Worm (Caenorhabditis elegans): ENCODE results near the gene Y49F6B.14.

Gene Y49F6B.14

ce11 chrII:3502520-3503323 lies 12.6 kb downstream of the Y49F6B.14 start, which contains the start of the genes col-71 and Y49F6B.2:
col-71 (minus strand) TSS chrII:3502570.
Y49F6B.2 (plus strand) TSS chrII:3502968.
- TF ChIP-seq mab-5 (tag; optimal IDR thresholded peaks at IDR 0.05): peak; percentile 51
- TF ChIP-seq nhr-129 (tag; optimal IDR thresholded peaks at IDR 0.05): peak; percentile 46
- TF ChIP-seq nhr-25 (tag; optimal IDR thresholded peaks at IDR 0.05): peak; percentile 56
- no peak for TF ChIP-seq lin-39 (tag; optimal IDR thresholded peaks at IDR 0.05)
- TF ChIP-seq lsy-2 (tag; optimal IDR thresholded peaks at IDR 0.05): peak; percentile 84 to 88
- TF ChIP-seq Y55F3AM.14 (GFP tag; optimal IDR thresholded peaks at IDR 0.05): peak; percentile 25
- TF ChIP-seq R02D3.7 (tag; optimal IDR thresholded peaks at IDR 0.05): peak; percentile 19
- TF ChIP-seq sma-3 (GFP tag; optimal IDR thresholded peaks at IDR 0.05): peak; percentile 77
- no peak for TF ChIP-seq nhr-23 (tag; optimal IDR thresholded peaks at IDR 0.05)
- peak; percentile 74 for TF ChIP-seq F13H6.1 (tag; optimal IDR thresholded peaks at IDR 0.05)
- peak; percentile 36 for TF ChIP-seq nhr-21 (tag; optimal IDR thresholded peaks at IDR 0.05)
- TF ChIP-seq unc-55 (GFP tag; optimal IDR thresholded peaks at IDR 0.05): peak; percentile 86
- no peak for TF ChIP-seq nhr-11 (tag; optimal IDR thresholded peaks at IDR 0.05)
- TF ChIP-seq unc-39 (tag; optimal IDR thresholded peaks at IDR 0.05): no peak
- peak; percentile 33 for TF ChIP-seq zag-1 (tag; optimal IDR thresholded peaks at IDR 0.05)
- TF ChIP-seq fos-1 (tag; optimal IDR thresholded peaks at IDR 0.05): peak; percentile 26
- no peak for TF ChIP-seq blmp-1 (tag; optimal IDR thresholded peaks at IDR 0.05; ENCODE audit: insufficient read depth)
- TF ChIP-seq lin-13 (GFP tag; optimal IDR thresholded peaks at IDR 0.05): peak; percentile 78
- peak; percentile 46 for TF ChIP-seq nhr-6 (tag; optimal IDR thresholded peaks at IDR 0.05)
- peak; percentile 23 for TF ChIP-seq snpc-4 (tag; optimal IDR thresholded peaks at IDR 0.05)
- TF ChIP-seq C34F6.9 (tag; optimal IDR thresholded peaks at IDR 0.05): peak; percentile 91
- peak; percentile 12 for TF ChIP-seq lin-11 (tag; optimal IDR thresholded peaks at IDR 0.05)
- peak; percentile 71 for TF ChIP-seq gmeb-1 (tag; optimal IDR thresholded peaks at IDR 0.05)
- peak; percentile 47 for TF ChIP-seq sem-4 (tag; optimal IDR thresholded peaks at IDR 0.05)
- TF ChIP-seq crh-2 (tag; optimal IDR thresholded peaks at IDR 0.05): peak; percentile 73

- no peak for TF ChIP-seq nhr-12 (tag; optimal IDR thresholded peaks at IDR 0.05)
- TF ChIP-seq nhr-25 (tag; optimal IDR thresholded peaks at IDR 0.05): no peak
- no peak for TF ChIP-seq nhr-6 (tag; optimal IDR thresholded peaks at IDR 0.05)
- no peak for TF ChIP-seq C34F6.9 (tag; optimal IDR thresholded peaks at IDR 0.05)
- no peak for TF ChIP-seq ztf-1 (GFP tag; conservative IDR thresholded peaks at IDR 0.05)
- no peak for TF ChIP-seq sma-3 (GFP tag; optimal IDR thresholded peaks at IDR 0.05)
- no peak for TF ChIP-seq ceh-16 (tag; optimal IDR thresholded peaks at IDR 0.05)
- TF ChIP-seq Y55F3AM.14 (GFP tag; optimal IDR thresholded peaks at IDR 0.05): no peak
- TF ChIP-seq dmd-4 (tag; optimal IDR thresholded peaks at IDR 0.05): no peak
- no peak for TF ChIP-seq ztf-11 (tag; optimal IDR thresholded peaks at IDR 0.05)
- TF ChIP-seq ZK546.5 (tag; optimal IDR thresholded peaks at IDR 0.05): no peak
- TF ChIP-seq mbf-1 (tag; optimal IDR thresholded peaks at IDR 0.05): no peak
- no peak for TF ChIP-seq elt-3 (tag; optimal IDR thresholded peaks at IDR 0.05)
- no peak for TF ChIP-seq nhr-11 (tag; optimal IDR thresholded peaks at IDR 0.05)
- TF ChIP-seq ztf-4 (tag; optimal IDR thresholded peaks at IDR 0.05): no peak
Observed at ce11 chrII:3502011-3502410, 13.3 kb downstream of the Y49F6B.14 start.

DNA sequence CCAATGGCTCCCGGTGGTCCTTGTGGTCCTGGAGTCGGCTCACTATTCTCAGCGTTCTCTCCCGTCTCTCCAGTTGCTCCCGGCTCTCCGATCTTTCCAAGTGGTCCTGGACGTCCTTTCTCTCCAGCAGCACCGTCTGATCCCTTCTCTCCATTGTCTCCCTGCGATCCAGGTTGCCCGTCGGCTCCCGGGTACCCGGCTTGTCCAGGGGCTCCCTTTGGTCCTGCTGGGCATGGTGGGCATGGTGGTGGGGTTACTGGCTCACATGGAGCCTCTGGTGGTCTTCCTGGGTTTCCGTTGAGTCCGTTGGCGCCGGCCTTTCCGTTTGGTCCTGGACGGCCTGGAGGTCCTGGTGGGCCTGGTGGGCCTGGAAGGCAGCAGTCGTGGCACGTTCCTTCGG lies 14.9 kb downstream of the Y49F6B.14 start:
- no peak for TF ChIP-seq unc-55 (GFP tag; optimal IDR thresholded peaks at IDR 0.05)
- no peak for TF ChIP-seq mab-5 (tag; optimal IDR thresholded peaks at IDR 0.05)
- TF ChIP-seq nhr-10 (tag; optimal IDR thresholded peaks at IDR 0.05): no peak
- TF ChIP-seq nhr-6 (tag; optimal IDR thresholded peaks at IDR 0.05): no peak
- no peak for TF ChIP-seq snpc-4 (tag; optimal IDR thresholded peaks at IDR 0.05)
- TF ChIP-seq nhr-23 (tag; optimal IDR thresholded peaks at IDR 0.05): no peak

- TF ChIP-seq nhr-23 (tag; optimal IDR thresholded peaks at IDR 0.05) (no peak), sma-3 (GFP tag; optimal IDR thresholded peaks at IDR 0.05) (no peak), unc-55 (GFP tag; optimal IDR thresholded peaks at IDR 0.05) (no peak), ZK546.5 (tag; optimal IDR thresholded peaks at IDR 0.05) (no peak), nhr-237 (tag; optimal IDR thresholded peaks at IDR 0.05) (no peak), nhr-25 (tag; optimal IDR thresholded peaks at IDR 0.05) (no peak), elt-3 (tag; optimal IDR thresholded peaks at IDR 0.05) (no peak), peb-1 (tag; optimal IDR thresholded peaks at IDR 0.05) (no peak), nhr-21 (tag; optimal IDR thresholded peaks at IDR 0.05) (no peak), unc-62 (GFP tag; optimal IDR thresholded peaks at IDR 0.05) (no peak), unc-39 (tag; optimal IDR thresholded peaks at IDR 0.05) (no peak), fos-1 (tag; optimal IDR thresholded peaks at IDR 0.05) (no peak), ztf-4 (tag; optimal IDR thresholded peaks at IDR 0.05) (no peak), crh-2 (tag; optimal IDR thresholded peaks at IDR 0.05) (no peak), ztf-11 (tag; optimal IDR thresholded peaks at IDR 0.05) (no peak), Y55F3AM.14 (GFP tag; optimal IDR thresholded peaks at IDR 0.05) (no peak), nhr-6 (tag; optimal IDR thresholded peaks at IDR 0.05) (no peak), lin-39 (tag; optimal IDR thresholded peaks at IDR 0.05) (no peak), ztf-1 (GFP tag; conservative IDR thresholded peaks at IDR 0.05) (no peak), lin-13 (GFP tag; optimal IDR thresholded peaks at IDR 0.05) (no peak)
Observed at ce11 chrII:3499386-3499785, 15.9 kb downstream of the Y49F6B.14 start, which contains the start of gene Y49F6B.9. Y49F6B.9 (minus strand) TSS chrII:3499387.
